Worm (Caenorhabditis elegans) whole organism, young adult: ENCODE measurements around the gene smcl-1.
"Not testable (repeated sequence)": the region's sequence is repeated elsewhere in the genome, so short reads cannot be mapped to it uniquely, and the experiment has no call there.

Experiments
- B0035.1 ChIP-seq: sonication (generic microtip); optimal IDR thresholded peaks from 2 replicates; lab custom pipeline; 2016; ENCODE audit warnings: missing genetic modification characterization, mild to moderate bottlenecking, missing compliant biosample characterization, missing genotype, missing genetic modification reagents
- B0261.1 ChIP-seq: sonication (generic microtip); optimal IDR thresholded peaks from 2 replicates; lab custom pipeline; 2016; ENCODE audit warnings: mild to moderate bottlenecking, missing genetic modification characterization, moderate library complexity, missing compliant biosample characterization
- B0336.3 ChIP-seq: fragments of 200-800 bp; sonication (Bioruptor generic); IDR thresholded peaks from 2 replicates; pipeline ENCODE4 v1.3.6; 2022; ENCODE audit warnings: missing genetic modification characterization, missing compliant biosample characterization
- F10E7.11 ChIP-seq: sonication (generic microtip); optimal IDR thresholded peaks from 2 replicates; lab custom pipeline; 2017; ENCODE audit warnings: mild to moderate bottlenecking, missing genetic modification characterization, moderate library complexity, missing compliant biosample characterization
- F52B5.7 ChIP-seq: sonication (generic microtip); optimal IDR thresholded peaks from 2 replicates; lab custom pipeline; 2016; ENCODE audit warnings: mild to moderate bottlenecking, missing genetic modification characterization, missing compliant biosample characterization
- K11D2.4 ChIP-seq: fragments of 200-800 bp; sonication (Bioruptor generic); IDR thresholded peaks from 2 replicates; pipeline ENCODE4 v1.3.6; 2022; ENCODE audit warnings: missing genetic modification reagents, missing genetic modification characterization, missing compliant biosample characterization
- K12H6.12 ChIP-seq: fragments of 200-800 bp; sonication (Bioruptor generic); optimal IDR thresholded peaks from 2 replicates; lab custom pipeline; 2018; ENCODE audit warnings: mild to moderate bottlenecking, missing genetic modification characterization, missing compliant biosample characterization
- Y95B8A.8 ChIP-seq: fragments of 200-800 bp; sonication (Bioruptor generic); IDR thresholded peaks from 2 replicates; pipeline ENCODE4 v1.3.6; 2022; ENCODE audit warnings: missing genetic modification reagents, missing genetic modification characterization, missing compliant biosample characterization
- ZK185.1 ChIP-seq: sonication (generic microtip); optimal IDR thresholded peaks from 2 replicates; lab custom pipeline; 2016; ENCODE audit warnings: mild to moderate bottlenecking, missing genetic modification characterization, missing compliant biosample characterization; ENCODE audit not compliant: poor library complexity, severe bottlenecking
- akir-1 ChIP-seq: fragments of 200-800 bp; sonication (Bioruptor generic); optimal IDR thresholded peaks from 2 replicates; lab custom pipeline; 2018; ENCODE audit warnings: mild to moderate bottlenecking, missing genetic modification characterization, moderate library complexity, missing compliant biosample characterization
- atf-7 ChIP-seq: sonication (generic microtip); optimal IDR thresholded peaks from 2 replicates; lab custom pipeline; 2017; ENCODE audit warnings: mild to moderate bottlenecking, missing genetic modification characterization, missing compliant biosample characterization
- athp-1 ChIP-seq: sonication (generic microtip); optimal IDR thresholded peaks from 2 replicates; lab custom pipeline; 2017; ENCODE audit warnings: mild to moderate bottlenecking, missing genetic modification characterization, missing compliant biosample characterization
- attf-5 ChIP-seq: fragments of 200-800 bp; sonication (Bioruptor generic); optimal IDR thresholded peaks from 2 replicates; lab custom pipeline; 2018; ENCODE audit warnings: mild to moderate bottlenecking, missing genetic modification characterization, missing compliant biosample characterization
- cebp-1 ChIP-seq, 2 experiments: fragments of 200-800 bp in 1 of 2; sonication (Bioruptor generic) in 1 of 2; sonication (generic microtip) in 1 of 2; IDR thresholded peaks in 1 of 2; optimal IDR thresholded peaks in 1 of 2; 2 replicates each; pipeline versions ENCODE4 v1.3.6 to Lab custom; 2017 to 2022; ENCODE audit warnings: missing compliant biosample characterization in 2 of 2, missing genetic modification characterization in 2 of 2, mild to moderate bottlenecking in 1 of 2, missing genetic modification reagents in 1 of 2, moderate library complexity in 1 of 2
- ceh-27 ChIP-seq: fragments of 200-800 bp; sonication (Bioruptor generic); optimal IDR thresholded peaks from 2 replicates; lab custom pipeline; 2018; ENCODE audit warnings: mild to moderate bottlenecking, missing genetic modification characterization, moderate library complexity, missing compliant biosample characterization
- ceh-79 ChIP-seq: sonication (generic microtip); optimal IDR thresholded peaks from 2 replicates; lab custom pipeline; 2017; ENCODE audit warnings: mild to moderate bottlenecking, missing genetic modification characterization, missing compliant biosample characterization
- chd-7 ChIP-seq: sonication (generic microtip); optimal IDR thresholded peaks from 2 replicates; lab custom pipeline; 2016; ENCODE audit warnings: mild to moderate bottlenecking, missing genetic modification characterization, moderate library complexity, missing compliant biosample characterization
- dox-1 ChIP-seq: fragments of 200-800 bp; sonication (Bioruptor generic); IDR thresholded peaks from 2 replicates; pipeline ENCODE4 v1.3.6; 2022; ENCODE audit warnings: missing genetic modification reagents, missing genetic modification characterization, missing compliant biosample characterization
- egl-44 ChIP-seq: fragments of 200-800 bp; sonication (Bioruptor generic); IDR thresholded peaks from 2 replicates; pipeline ENCODE4 v1.3.6; 2022; ENCODE audit warnings: missing genetic modification reagents, missing genetic modification characterization, missing compliant biosample characterization
- egrh-3 ChIP-seq: fragments of 200-800 bp; sonication (Bioruptor generic); IDR thresholded peaks from 2 replicates; pipeline ENCODE4 v1.3.6; 2022; ENCODE audit warnings: missing genetic modification reagents, missing genetic modification characterization, missing compliant biosample characterization
- fkh-3 ChIP-seq: sonication (generic microtip); optimal IDR thresholded peaks from 2 replicates; lab custom pipeline; 2016; ENCODE audit warnings: mild to moderate bottlenecking, missing genetic modification characterization, missing compliant biosample characterization
- gei-17 ChIP-seq: fragments of 200-800 bp; sonication (Bioruptor generic); optimal IDR thresholded peaks from 2 replicates; lab custom pipeline; 2018; ENCODE audit warnings: mild to moderate bottlenecking, missing genetic modification characterization, missing compliant biosample characterization
- hmg-1.2 ChIP-seq: fragments of 200-800 bp; sonication (Bioruptor generic); IDR thresholded peaks from 2 replicates; pipeline ENCODE4 v1.3.6; 2022; ENCODE audit warnings: missing genetic modification reagents, missing genetic modification characterization, missing compliant biosample characterization
- let-607 ChIP-seq, 2 experiments: fragments of 200-800 bp in 1 of 2; sonication (Bioruptor generic) in 1 of 2; sonication (generic microtip) in 1 of 2; optimal IDR thresholded peaks; 2 replicates each; lab custom pipeline; 2016 to 2018; ENCODE audit warnings: mild to moderate bottlenecking in 2 of 2, missing compliant biosample characterization in 2 of 2, missing genetic modification characterization in 2 of 2, moderate library complexity in 2 of 2, missing genotype in 1 of 2
- lin-40 ChIP-seq: sonication (generic microtip); optimal IDR thresholded peaks from 2 replicates; lab custom pipeline; 2016; ENCODE audit warnings: missing genetic modification characterization, mild to moderate bottlenecking, missing compliant biosample characterization, missing genotype, missing genetic modification reagents
- lir-1 ChIP-seq: fragments of 200-800 bp; sonication (Bioruptor generic); conservative IDR thresholded peaks from 2 replicates; pipeline ENCODE4 v1.3.6; 2022; ENCODE audit warnings: missing genetic modification reagents, missing genetic modification characterization, missing compliant biosample characterization
- mcd-1 ChIP-seq: fragments of 200-800 bp; sonication (Bioruptor generic); IDR thresholded peaks from 2 replicates; pipeline ENCODE4 v1.3.6; 2022; ENCODE audit warnings: missing genetic modification reagents, missing genetic modification characterization, missing compliant biosample characterization
- nhr-80 ChIP-seq: sonication (generic microtip); optimal IDR thresholded peaks from 2 replicates; lab custom pipeline; 2016; ENCODE audit warnings: missing genetic modification characterization, missing compliant biosample characterization
- repo-1 ChIP-seq: sonication (generic microtip); optimal IDR thresholded peaks from 2 replicates; lab custom pipeline; 2017; ENCODE audit warnings: mild to moderate bottlenecking, missing genetic modification characterization, missing compliant biosample characterization
- snpc-4 ChIP-seq, 5 experiments: fragments of 150-350 bp in 1 of 5; sonication (generic microtip) in 4 of 5; optimal IDR thresholded peaks; 2 replicates each; lab custom pipeline; 2014 to 2018; ENCODE audit warnings: missing genetic modification characterization in 5 of 5, missing biosample characterization in 3 of 5, antibody characterized with exemption in 2 of 5, mild to moderate bottlenecking in 2 of 5, missing compliant biosample characterization in 2 of 5, missing genotype in 2 of 5, moderate library complexity in 2 of 5, missing genetic modification reagents in 1 of 5
- somi-1 ChIP-seq: fragments of 200-800 bp; sonication (Bioruptor generic); optimal IDR thresholded peaks from 2 replicates; lab custom pipeline; 2018; ENCODE audit warnings: mild to moderate bottlenecking, missing genetic modification characterization, missing compliant biosample characterization
- tbp1 ChIP-seq: fragments of 200-800 bp; sonication (Bioruptor generic); optimal IDR thresholded peaks from 2 replicates; lab custom pipeline; 2018; ENCODE audit warnings: mild to moderate bottlenecking, missing genetic modification characterization, missing compliant biosample characterization
- tlf-1 ChIP-seq: fragments of 200-800 bp; sonication (Bioruptor generic); optimal IDR thresholded peaks from 2 replicates; lab custom pipeline; 2018; ENCODE audit warnings: mild to moderate bottlenecking, missing genetic modification characterization, missing compliant biosample characterization
- zfh-2 ChIP-seq: fragments of 200-800 bp; sonication (Bioruptor generic); conservative IDR thresholded peaks from 2 replicates; pipeline ENCODE4 v1.3.6; 2022; ENCODE audit warnings: missing genetic modification reagents, missing genetic modification characterization, missing compliant biosample characterization
- ztf-18 ChIP-seq: sonication (generic microtip); optimal IDR thresholded peaks from 2 replicates; lab custom pipeline; 2016; ENCODE audit warnings: missing genotype, mild to moderate bottlenecking, missing genetic modification characterization, missing compliant biosample characterization
- ztf-26 ChIP-seq: sonication (generic microtip); optimal IDR thresholded peaks from 2 replicates; lab custom pipeline; 2017; ENCODE audit warnings: missing genetic modification characterization, missing compliant biosample characterization
- ztf-3 ChIP-seq: fragments of 200-800 bp; sonication (Bioruptor generic); optimal IDR thresholded peaks from 2 replicates; lab custom pipeline; 2018; ENCODE audit warnings: mild to moderate bottlenecking, missing genetic modification characterization, missing compliant biosample characterization

Gene smcl-1

DNA sequence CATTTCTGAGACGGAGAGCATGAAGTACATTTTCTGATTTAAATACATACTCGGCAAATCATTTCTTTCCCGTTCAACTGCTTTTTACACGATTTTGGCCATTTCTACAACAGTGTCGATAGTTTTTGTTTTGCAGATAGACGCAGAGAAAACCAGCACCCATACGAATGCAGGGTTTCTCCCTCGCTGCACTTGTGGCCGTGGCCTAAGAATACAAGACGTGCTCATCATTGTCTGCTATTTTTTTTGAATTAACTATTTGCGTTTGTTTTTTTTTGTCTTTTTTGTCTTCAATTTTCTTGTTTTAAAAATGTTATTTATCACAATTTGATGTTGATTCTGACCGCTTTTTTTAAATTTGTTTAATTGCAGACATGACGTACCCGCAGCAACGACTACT lies at the start of gene smcl-1:
Gene smcl-1 (plus strand): TSS at position 373 of the 400 bp plus-strand sequence.
- TF ChIP-seq Y95B8A.8, result no peak
- peak; percentile 40 for TF ChIP-seq attf-5 (GFP tag; lab: Kevin White, UChicago)
- peak; percentile 51 for TF ChIP-seq nhr-80
- TF ChIP-seq ceh-27 (GFP tag; lab: Kevin White, UChicago), result peak; percentile 3
- peak; percentile 55 for TF ChIP-seq ZK185.1 (tag; lab: Kevin White, UChicago)
- no peak for TF ChIP-seq ceh-79 (tag; lab: Kevin White, UChicago)

DNA sequence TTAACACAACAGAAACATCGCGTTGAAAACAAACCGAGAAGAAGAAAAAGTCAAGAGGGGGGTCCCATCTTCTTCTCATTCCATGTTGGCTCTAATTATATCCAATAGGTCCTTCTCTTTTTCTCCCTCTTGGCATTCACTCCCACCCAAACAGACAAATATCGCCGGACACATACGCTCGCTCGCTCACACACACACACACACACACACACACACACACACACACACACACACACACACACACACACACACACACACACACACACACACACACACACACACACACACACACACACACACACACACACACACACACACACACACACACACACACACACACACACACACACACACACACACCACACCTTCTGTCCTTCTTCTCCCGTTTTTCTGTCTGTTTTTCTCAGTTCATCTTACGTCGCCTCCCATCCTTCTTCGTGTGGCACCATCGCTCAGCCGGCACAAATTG lies 49.5 kb upstream of the smcl-1 start, which contains the start of gene sto-4:
Gene sto-4 (plus strand): TSS at position 360 of the 469 bp plus-strand sequence.
- peak; percentile 56 for TF ChIP-seq gei-17 (GFP tag; lab: Kevin White, UChicago)
- TF ChIP-seq lin-40 (tag; lab: Kevin White, UChicago), result peak; percentile 77
- TF ChIP-seq dox-1, result peak; percentile 85; the same call in 1 of the 2 replicates
- TF ChIP-seq repo-1 (tag; lab: Kevin White, UChicago), result peak; percentile 64
- TF ChIP-seq akir-1 (GFP tag; lab: Kevin White, UChicago), result peak; percentile 56
- TF ChIP-seq chd-7 (tag; lab: Kevin White, UChicago), result peak; percentile 96
- TF ChIP-seq tbp1 (GFP tag; lab: Kevin White, UChicago), result peak; percentile 64
- peak; percentile 29 for TF ChIP-seq B0261.1 (tag; lab: Kevin White, UChicago)
- TF ChIP-seq somi-1 (GFP tag; lab: Kevin White, UChicago), result peak; percentile 90
- peak; percentile 63 for TF ChIP-seq athp-1
- TF ChIP-seq let-607 (tag; optimal IDR thresholded peaks at IDR 0.05; lab: Kevin White, UChicago), result peak in 1 of 2 experiments; percentile 61
- TF ChIP-seq atf-7, result peak; percentile 54
- TF ChIP-seq ztf-26 (tag; lab: Kevin White, UChicago), result peak; percentile 91
- 0 out of 2 replicates have a peak, but pooled peaks have one; percentile 50 for TF ChIP-seq egl-44 (GFP tag; lab: Robert Waterston, UW)
- peak; percentile 74 for TF ChIP-seq B0336.3 (GFP tag; lab: Robert Waterston, UW)
- peak; percentile 89 for TF ChIP-seq egrh-3 (GFP tag; lab: Robert Waterston, UW)
- TF ChIP-seq cebp-1 (GFP tag; IDR thresholded peaks at IDR 0.05; lab: Robert Waterston, UW); snpc-4 (GFP tag; optimal IDR thresholded peaks at IDR 0.05; lab: Kevin White, UChicago): not testable (repeated sequence)
- peak; percentile 86 for TF ChIP-seq cebp-1 (tag; optimal IDR thresholded peaks at IDR 0.05; lab: Kevin White, UChicago)
- peak; percentile 98 for TF ChIP-seq K12H6.12
- peak; percentile 24 for TF ChIP-seq ztf-18 (tag; lab: Kevin White, UChicago)
- peak; percentile 100 for TF ChIP-seq ztf-3
- peak; percentile 97 for TF ChIP-seq lir-1 (GFP tag; lab: Robert Waterston, UW)
- TF ChIP-seq B0035.1, result peak; percentile 20
- TF ChIP-seq fkh-3, result peak; percentile 34
- peak; percentile 60 for TF ChIP-seq F52B5.7 (tag; lab: Kevin White, UChicago)
- peak; percentile 53; the same call in 1 of the 2 replicates for TF ChIP-seq K11D2.4 (GFP tag; lab: Robert Waterston, UW)
- TF ChIP-seq attf-5 (GFP tag; lab: Kevin White, UChicago), result peak; percentile 67
- TF ChIP-seq zfh-2 (GFP tag; lab: Robert Waterston, UW), result peak; percentile 84
- peak; percentile 71 for TF ChIP-seq hmg-1.2 (GFP tag; lab: Robert Waterston, UW)
- TF ChIP-seq snpc-4 (tag; optimal IDR thresholded peaks at IDR 0.05; lab: Kevin White, UChicago), result peak in 2 of 4 experiments; percentile 19 to 36
- peak; percentile 57 for TF ChIP-seq tlf-1 (GFP tag; lab: Kevin White, UChicago)
- TF ChIP-seq mcd-1, result peak; percentile 37; the same call in 1 of the 2 replicates
- peak; percentile 96 for TF ChIP-seq ceh-27 (GFP tag; lab: Kevin White, UChicago)
- TF ChIP-seq F10E7.11 (tag; lab: Kevin White, UChicago), result peak; percentile 64
